Fruit fly (Drosophila melanogaster) whole organism, embryonic: ENCODE measurements around the gene Megf8.

Experiments
- Ada2b ChIP-seq: fragments of 200-800 bp; sonication (Bioruptor generic); IDR thresholded peaks from 2 replicates; pipeline ENCODE4 v1.3.6; 2022; ENCODE audit warnings: missing biosample characterization, missing genetic modification characterization
- Adf1 ChIP-seq: fragments of 200-800 bp; sonication (Bioruptor generic); IDR thresholded peaks from 2 replicates; pipeline ENCODE4 v1.3.6; 2022; ENCODE audit warnings: missing biosample characterization, missing genetic modification characterization
- Bgb ChIP-seq: fragments of 200-800 bp; sonication (Bioruptor generic); IDR thresholded peaks from 2 replicates; pipeline ENCODE4 v1.3.6; 2022; ENCODE audit warnings: missing biosample characterization, missing genetic modification characterization; ENCODE audit not compliant: partially characterized antibody
- Bteb2 ChIP-seq: fragments of 200-800 bp; sonication (Bioruptor generic); optimal IDR thresholded peaks from 2 replicates; lab custom pipeline; 2016; ENCODE audit warnings: missing biosample characterization, missing genetic modification characterization
- C15 ChIP-seq: fragments of 200-800 bp; sonication (Bioruptor generic); IDR thresholded peaks from 3 replicates; pipeline ENCODE4 v1.3.6; 2022; ENCODE audit warnings: missing biosample characterization, missing genetic modification characterization
- CG11696 ChIP-seq: fragments of 200-800 bp; sonication (Bioruptor generic); IDR thresholded peaks from 2 replicates; pipeline ENCODE4 v1.3.6; 2022; ENCODE audit warnings: missing biosample characterization, missing genetic modification characterization
- CG12391 ChIP-seq: fragments of 200-800 bp; sonication (Bioruptor generic); optimal IDR thresholded peaks from 3 replicates; lab custom pipeline; 2018; ENCODE audit warnings: missing biosample characterization, mild to moderate bottlenecking, missing genetic modification characterization, moderate library complexity
- CG13894 ChIP-seq: fragments of 200-800 bp; sonication (Bioruptor generic); optimal IDR thresholded peaks from 3 replicates; lab custom pipeline; 2018; ENCODE audit warnings: missing biosample characterization, mild to moderate bottlenecking, missing genetic modification characterization, moderate library complexity
- CG15073 ChIP-seq: fragments of 200-800 bp; sonication (Bioruptor generic); optimal IDR thresholded peaks from 2 replicates; lab custom pipeline; 2016; ENCODE audit warnings: missing biosample characterization, missing genetic modification characterization
- CG15514 ChIP-seq: fragments of 200-800 bp; sonication (Bioruptor generic); optimal IDR thresholded peaks from 3 replicates; lab custom pipeline; 2017; ENCODE audit warnings: missing biosample characterization, missing genetic modification characterization, mild to moderate bottlenecking, moderate library complexity, missing genetic modification reagents
- CG17568 ChIP-seq: fragments of 200-800 bp; sonication (Bioruptor generic); optimal IDR thresholded peaks from 2 replicates; lab custom pipeline; 2018; ENCODE audit warnings: missing biosample characterization, mild to moderate bottlenecking, missing genetic modification characterization, moderate library complexity
- CG17912 ChIP-seq: fragments of 200-800 bp; sonication (Bioruptor generic); optimal IDR thresholded peaks from 2 replicates; lab custom pipeline; 2018; ENCODE audit warnings: missing biosample characterization, mild to moderate bottlenecking, missing genetic modification characterization
- CG18764 ChIP-seq: fragments of 200-800 bp; sonication (Bioruptor generic); optimal IDR thresholded peaks from 3 replicates; lab custom pipeline; 2016; ENCODE audit warnings: missing biosample characterization, missing genetic modification characterization
- CG2678 ChIP-seq: fragments of 200-800 bp; sonication (Bioruptor generic); optimal IDR thresholded peaks from 3 replicates; lab custom pipeline; 2019; ENCODE audit warnings: missing biosample characterization, mild to moderate bottlenecking, missing genetic modification characterization, moderate library complexity
- CG2875 ChIP-seq: fragments of 200-800 bp; sonication (Bioruptor generic); optimal IDR thresholded peaks from 2 replicates; lab custom pipeline; 2017; ENCODE audit warnings: missing biosample characterization, mild to moderate bottlenecking, missing genetic modification characterization, missing genetic modification reagents
- CG31224 ChIP-seq: fragments of 200-800 bp; sonication (Bioruptor generic); IDR thresholded peaks from 2 replicates; pipeline ENCODE4 v1.3.6; 2022; ENCODE audit warnings: missing biosample characterization, missing genetic modification characterization
- CG31441 ChIP-seq: fragments of 200-800 bp; sonication (Bioruptor generic); IDR thresholded peaks from 2 replicates; pipeline ENCODE4 v1.3.6; 2022; ENCODE audit warnings: missing biosample characterization, missing genetic modification characterization
- CG34422 ChIP-seq: fragments of 200-800 bp; sonication (Bioruptor generic); IDR thresholded peaks from 3 replicates; pipeline ENCODE4 v1.3.6; 2022; ENCODE audit warnings: missing biosample characterization, missing genetic modification characterization
- CG4707 ChIP-seq: fragments of 200-800 bp; sonication (Bioruptor generic); optimal IDR thresholded peaks from 2 replicates; lab custom pipeline; 2018; ENCODE audit warnings: missing biosample characterization, mild to moderate bottlenecking, missing genetic modification characterization, moderate library complexity
- CG7271 ChIP-seq: fragments of 200-800 bp; sonication (Bioruptor generic); optimal IDR thresholded peaks from 2 replicates; lab custom pipeline; 2018; ENCODE audit warnings: missing biosample characterization, mild to moderate bottlenecking, missing genetic modification characterization, moderate library complexity
- CG8944 ChIP-seq: fragments of 200-800 bp; sonication (Bioruptor generic); optimal IDR thresholded peaks from 3 replicates; lab custom pipeline; 2016; ENCODE audit warnings: missing biosample characterization, missing genetic modification characterization
- CG9876 ChIP-seq: fragments of 200-800 bp; sonication (Bioruptor generic); optimal IDR thresholded peaks from 2 replicates; lab custom pipeline; 2016; ENCODE audit warnings: missing biosample characterization, missing genetic modification characterization
- CTCF ChIP-seq: fragments of 200-800 bp; sonication (Bioruptor generic); optimal IDR thresholded peaks from 2 replicates; lab custom pipeline; 2017; ENCODE audit warnings: missing biosample characterization, mild to moderate bottlenecking, missing genetic modification characterization, moderate library complexity
- Dll ChIP-seq: fragments of 200-800 bp; sonication (Bioruptor generic); IDR thresholded peaks from 4 replicates; pipeline ENCODE4 v1.3.6; 2022; ENCODE audit warnings: missing biosample characterization, missing genetic modification characterization; ENCODE audit not compliant: partially characterized antibody
- Dref ChIP-seq: fragments of 200-800 bp; sonication (Bioruptor generic); IDR thresholded peaks from 2 replicates; pipeline ENCODE4 v1.3.6; 2022; ENCODE audit warnings: missing biosample characterization, missing genetic modification characterization
- GATAe ChIP-seq: fragments of 200-800 bp; sonication (Bioruptor generic); conservative IDR thresholded peaks from 2 replicates; pipeline ENCODE4 v1.3.6; 2022; ENCODE audit warnings: missing biosample characterization, missing genetic modification characterization
- HmgZ ChIP-seq: fragments of 200-800 bp; sonication (Bioruptor generic); optimal IDR thresholded peaks from 2 replicates; lab custom pipeline; 2018; ENCODE audit warnings: missing biosample characterization, mild to moderate bottlenecking, missing genetic modification characterization
- MBD-R2 ChIP-seq: fragments of 200-800 bp; sonication (Bioruptor generic); IDR thresholded peaks from 2 replicates; pipeline ENCODE4 v1.3.6; 2022; ENCODE audit warnings: missing biosample characterization, missing genetic modification characterization
- Mrtf ChIP-seq: fragments of 200-800 bp; sonication (Bioruptor generic); IDR thresholded peaks from 3 replicates; pipeline ENCODE4 v1.3.6; 2022; ENCODE audit warnings: missing biosample characterization, missing genetic modification characterization
- NC2α ChIP-seq: fragments of 200-800 bp; sonication (Bioruptor generic); optimal IDR thresholded peaks from 2 replicates; lab custom pipeline; 2016; ENCODE audit warnings: missing biosample characterization, missing genetic modification characterization
- ab ChIP-seq: fragments of 200-800 bp; sonication (Bioruptor generic); optimal IDR thresholded peaks from 2 replicates; lab custom pipeline; 2016; ENCODE audit warnings: missing biosample characterization, missing genetic modification characterization
- ase ChIP-seq: fragments of 200-800 bp; sonication (Bioruptor generic); IDR thresholded peaks from 3 replicates; pipeline ENCODE4 v1.3.6; 2022; ENCODE audit warnings: missing biosample characterization, missing genetic modification characterization
- bab2 ChIP-seq: fragments of 200-800 bp; sonication (Bioruptor generic); optimal IDR thresholded peaks from 2 replicates; lab custom pipeline; 2016; ENCODE audit warnings: missing biosample characterization, missing genetic modification characterization
- caup ChIP-seq: fragments of 200-800 bp; sonication (Bioruptor generic); optimal IDR thresholded peaks from 3 replicates; lab custom pipeline; 2017; ENCODE audit warnings: missing biosample characterization, mild to moderate bottlenecking, missing genetic modification characterization, moderate library complexity; ENCODE audit not compliant: severe bottlenecking
- chm ChIP-seq: fragments of 200-800 bp; sonication (Bioruptor generic); IDR thresholded peaks from 2 replicates; pipeline ENCODE4 v1.3.6; 2022; ENCODE audit warnings: missing biosample characterization, missing genetic modification characterization
- crp ChIP-seq, 2 experiments: fragments of 200-800 bp; sonication (Bioruptor generic); optimal IDR thresholded peaks; 2 replicates in 1 of 2; 3 replicates in 1 of 2; lab custom pipeline; 2017; ENCODE audit warnings: missing biosample characterization in 2 of 2, missing genetic modification characterization in 2 of 2, mild to moderate bottlenecking in 1 of 2, moderate library complexity in 1 of 2
- dmrt11E ChIP-seq: fragments of 200-800 bp; sonication (Bioruptor generic); optimal IDR thresholded peaks from 3 replicates; lab custom pipeline; 2018; ENCODE audit warnings: missing biosample characterization, mild to moderate bottlenecking, missing genetic modification characterization, moderate library complexity
- dpn ChIP-seq, 2 experiments: fragments of 200-800 bp; sonication (Bioruptor generic); optimal IDR thresholded peaks; 3 replicates each; lab custom pipeline; 2016; ENCODE audit warnings: missing biosample characterization in 2 of 2, missing genetic modification characterization in 2 of 2
- dysf ChIP-seq: fragments of 200-800 bp; sonication (Bioruptor generic); IDR thresholded peaks from 3 replicates; pipeline ENCODE4 v1.3.6; 2022; ENCODE audit warnings: missing biosample characterization, missing genetic modification characterization
- fru ChIP-seq: fragments of >200 bp; optimal IDR thresholded peaks from 2 replicates; lab custom pipeline; 2017
- grau ChIP-seq: fragments of 200-800 bp; optimal IDR thresholded peaks from 3 replicates; lab custom pipeline; 2019; ENCODE audit warnings: missing biosample characterization, mild to moderate bottlenecking, missing genetic modification characterization, moderate library complexity
- jing ChIP-seq: fragments of 200-800 bp; sonication (Bioruptor generic); optimal IDR thresholded peaks from 2 replicates; lab custom pipeline; 2018; ENCODE audit warnings: missing biosample characterization, mild to moderate bottlenecking, missing genetic modification characterization
- jumu ChIP-seq: fragments of 200-800 bp; sonication (Bioruptor generic); optimal IDR thresholded peaks from 3 replicates; lab custom pipeline; 2016; ENCODE audit warnings: missing biosample characterization, missing genetic modification characterization
- lov ChIP-seq, 2 experiments: fragments of 200-800 bp in 1 of 2; fragments of >200 bp in 1 of 2; sonication (Bioruptor generic) in 1 of 2; IDR thresholded peaks in 1 of 2; optimal IDR thresholded peaks in 1 of 2; 2 replicates in 1 of 2; 3 replicates in 1 of 2; pipeline versions ENCODE4 v1.3.6 to Lab custom; 2017 to 2022; ENCODE audit warnings: missing biosample characterization in 1 of 2, missing genetic modification characterization in 1 of 2
- mam ChIP-seq: fragments of 200-800 bp; sonication (Bioruptor generic); optimal IDR thresholded peaks from 3 replicates; lab custom pipeline; 2016; ENCODE audit warnings: missing biosample characterization, missing genetic modification characterization
- pb ChIP-seq: fragments of 200-800 bp; sonication (Bioruptor generic); optimal IDR thresholded peaks from 3 replicates; lab custom pipeline; 2016; ENCODE audit warnings: missing biosample characterization, missing genetic modification characterization
- rib ChIP-seq: fragments of 200-800 bp; sonication (Bioruptor generic); IDR thresholded peaks from 2 replicates; pipeline ENCODE4 v1.3.6; 2022; ENCODE audit warnings: missing biosample characterization, missing genetic modification characterization
- run ChIP-seq: fragments of 200-800 bp; sonication (Bioruptor generic); optimal IDR thresholded peaks from 3 replicates; lab custom pipeline; 2018; ENCODE audit warnings: missing biosample characterization, mild to moderate bottlenecking, missing genetic modification characterization
- sens-2 ChIP-seq: fragments of 200-800 bp; sonication (Bioruptor generic); IDR thresholded peaks from 2 replicates; pipeline ENCODE4 v1.3.6; 2022; ENCODE audit warnings: missing biosample characterization, missing genetic modification characterization
- tup ChIP-seq: fragments of 200-800 bp; sonication (Bioruptor generic); optimal IDR thresholded peaks from 2 replicates; lab custom pipeline; 2016; ENCODE audit warnings: missing biosample characterization, mild to moderate bottlenecking, missing genetic modification characterization, moderate library complexity
- wor ChIP-seq: fragments of 200-800 bp; sonication (Bioruptor generic); IDR thresholded peaks from 2 replicates; pipeline ENCODE4 v1.3.6; 2022; ENCODE audit warnings: missing biosample characterization, missing genetic modification characterization
- zfh1 ChIP-seq: fragments of 200-800 bp; sonication (Bioruptor generic); IDR thresholded peaks from 3 replicates; pipeline ENCODE4 v1.3.6; 2022; ENCODE audit warnings: missing biosample characterization, missing genetic modification characterization

Megf8 gene

DNA sequence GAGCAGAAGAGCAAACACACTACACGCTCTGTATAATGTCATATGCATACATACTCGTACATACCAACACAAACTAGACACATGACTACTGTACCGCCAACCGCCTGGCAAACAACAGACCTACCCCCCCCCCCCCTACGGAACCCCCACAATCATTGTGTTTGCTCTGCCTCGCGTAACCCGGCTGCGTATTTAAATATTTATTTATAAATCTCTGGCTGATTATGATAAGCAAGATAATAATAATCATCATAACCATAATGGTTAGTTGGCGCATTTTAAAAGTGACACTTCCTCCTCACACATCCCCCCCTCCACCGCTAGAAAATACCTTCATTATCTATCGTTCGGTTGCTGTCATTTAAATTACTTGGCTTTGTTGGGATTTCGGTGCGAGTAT is 54.2 kb downstream of the Megf8 start (continued):
- TF ChIP-seq CG17568 (GFP tag; lab: Kevin White, UChicago) (peak; percentile 73), fru (no peak), Adf1 (GFP tag; lab: Robert Waterston, UW) (peak; percentile 22; the same call in 1 of the 2 replicates), CG7271 (no peak), CG18764 (no peak), chm (GFP tag; lab: Robert Waterston, UW) (peak; percentile 46; the same call in 1 of the 2 replicates), CG2875 (GFP tag; lab: Kevin White, UChicago) (peak; percentile 65), CTCF (GFP tag; lab: Kevin White, UChicago) (peak; percentile 12), mam (GFP tag; lab: Kevin White, UChicago) (no peak), rib (GFP tag; lab: Robert Waterston, UW) (no peak), CG15073 (GFP tag; lab: Kevin White, UChicago) (no peak), crp (GFP tag; optimal IDR thresholded peaks at IDR 0.05; lab: Kevin White, UChicago) (no peak), Mrtf (GFP tag; lab: Robert Waterston, UW) (no peak), tup (GFP tag; lab: Kevin White, UChicago) (no peak), jumu (GFP tag; lab: Kevin White, UChicago) (no peak), CG13894 (tag; lab: Kevin White, UChicago) (peak; percentile 46), CG34422 (0 out of 3 replicates have a peak, but pooled peaks have one; percentile 36), Dll (no peak), CG31441 (GFP tag; lab: Robert Waterston, UW) (peak; percentile 55), HmgZ (tag; lab: Kevin White, UChicago) (peak; percentile 72), CG17912 (GFP tag; lab: Kevin White, UChicago) (peak; percentile 48), ab (no peak), CG9876 (no peak), GATAe (GFP tag; lab: Robert Waterston, UW) (no peak), CG31224 (GFP tag; lab: Robert Waterston, UW) (peak; percentile 31; the same call in 1 of the 2 replicates), pb (GFP tag; lab: Kevin White, UChicago) (no peak), CG12391 (tag; lab: Kevin White, UChicago) (peak; percentile 45), lov (optimal IDR thresholded peaks at IDR 0.05; lab: Kevin White, UChicago) (no peak), lov (GFP tag; IDR thresholded peaks at IDR 0.05; lab: Robert Waterston, UW) (no peak), jing (GFP tag; lab: Kevin White, UChicago) (no peak), zfh1 (GFP tag; lab: Robert Waterston, UW) (no peak), CG2678 (peak; percentile 75), caup (GFP tag; lab: Kevin White, UChicago) (peak; percentile 84), CG4707 (GFP tag; lab: Kevin White, UChicago) (peak; percentile 17), ase (GFP tag; lab: Robert Waterston, UW) (no peak; the same call in 2 of the 3 replicates), C15 (GFP tag; lab: Robert Waterston, UW) (no peak), MBD-R2 (GFP tag; lab: Robert Waterston, UW) (no peak), NC2α (GFP tag; lab: Kevin White, UChicago) (no peak), bab2 (GFP tag; lab: Kevin White, UChicago) (no peak), Dref (GFP tag; lab: Robert Waterston, UW) (no peak), Bgb (no peak), dysf (GFP tag; lab: Robert Waterston, UW) (peak; percentile 44; the same call in 1 of the 3 replicates), CG15514 (GFP tag; lab: Kevin White, UChicago) (peak; percentile 70), sens-2 (no peak), wor (GFP tag; lab: Robert Waterston, UW) (no peak), run (tag; lab: Kevin White, UChicago) (peak; percentile 32), Ada2b (GFP tag; lab: Robert Waterston, UW) (no peak), CG11696 (GFP tag; lab: Robert Waterston, UW) (no peak), CG8944 (GFP tag; lab: Kevin White, UChicago) (no peak), dpn (GFP tag; optimal IDR thresholded peaks at IDR 0.05; lab: Kevin White, UChicago) (no peak), grau (tag; lab: Kevin White, UChicago) (peak; percentile 32), Bteb2 (GFP tag; lab: Kevin White, UChicago) (no peak), dmrt11E (tag; lab: Kevin White, UChicago) (peak; percentile 18)
